Worm (Caenorhabditis elegans): Measurements from ENCODE around the gene Y111B2A.2.
A peak's percentile ranks its signal among the peaks of the same experiment; 100 is the strongest.

Gene Y111B2A.2

DNA sequence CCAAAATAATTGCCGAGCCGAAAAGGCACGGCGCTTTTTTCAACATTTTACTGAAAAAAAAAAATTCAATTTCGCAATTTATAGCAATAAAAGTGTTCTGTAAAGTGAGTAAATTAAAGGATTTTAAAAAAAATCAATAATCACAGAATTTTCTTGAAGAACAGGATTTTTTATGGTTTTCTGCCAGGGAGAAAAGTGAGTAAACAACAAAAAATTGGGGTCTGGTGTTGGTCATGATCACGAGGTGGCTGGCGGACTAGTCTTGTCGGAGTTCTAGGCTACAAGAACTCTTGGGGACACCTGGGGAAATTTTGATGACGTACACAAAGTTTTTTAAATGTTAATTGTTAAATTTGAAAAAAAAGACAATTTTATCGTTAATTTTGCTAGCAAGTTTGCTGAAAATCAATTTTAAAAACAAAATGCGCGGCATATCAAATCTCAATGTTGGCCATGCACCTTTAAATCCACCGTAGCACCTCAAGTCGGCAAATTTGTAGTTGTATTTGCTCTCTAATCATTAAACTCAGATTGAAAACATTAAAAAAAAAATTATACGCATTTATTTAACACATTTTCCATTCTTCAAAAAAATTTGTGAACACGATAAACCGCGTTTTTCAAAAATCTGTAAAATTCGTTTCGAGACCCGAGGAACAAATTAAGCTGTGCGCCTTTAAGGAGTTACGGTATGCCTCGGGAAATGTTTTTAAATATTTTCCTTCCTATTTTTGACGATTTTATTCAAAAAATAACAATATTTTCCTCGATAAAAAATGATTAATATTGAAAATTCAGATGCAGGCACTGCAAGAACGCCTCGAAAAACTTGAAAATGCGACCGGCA lies 38.9 kb upstream of the Y111B2A.2 start, which contains the start of the genes scav-3 and Y49E10.21:
scav-3 (minus strand) TSS at position 50 of the 847 bp plus-strand sequence.
Y49E10.21 (plus strand) TSS at position 797 of the 847 bp plus-strand sequence.
- TF ChIP-seq mec-3 (tag; optimal IDR thresholded peaks at IDR 0.05; ENCODE audit: borderline replicate concordance) (no peak), K09A11.1 (tag; optimal IDR thresholded peaks at IDR 0.05; ENCODE audit: insufficient read depth) (no peak), dve-1 (tag; optimal IDR thresholded peaks at IDR 0.05) (no peak), madf-2 (tag; optimal IDR thresholded peaks at IDR 0.05) (no peak), hlh-30 (tag; optimal IDR thresholded peaks at IDR 0.05; ENCODE audit: insufficient read depth) (peak; percentile 75), ceh-48 (tag; optimal IDR thresholded peaks at IDR 0.05) (no peak), ref-2 (tag; optimal IDR thresholded peaks at IDR 0.05) (no peak), K02D7.2 (tag; optimal IDR thresholded peaks at IDR 0.05) (no peak), ets-4 (tag; optimal IDR thresholded peaks at IDR 0.05) (peak; percentile 43), ceh-31 (tag; optimal IDR thresholded peaks at IDR 0.05) (peak; percentile 37), ceh-9 (tag; optimal IDR thresholded peaks at IDR 0.05) (no peak), zip-5 (tag; optimal IDR thresholded peaks at IDR 0.05) (no peak), che-1 (tag; optimal IDR thresholded peaks at IDR 0.05) (no peak)

DNA sequence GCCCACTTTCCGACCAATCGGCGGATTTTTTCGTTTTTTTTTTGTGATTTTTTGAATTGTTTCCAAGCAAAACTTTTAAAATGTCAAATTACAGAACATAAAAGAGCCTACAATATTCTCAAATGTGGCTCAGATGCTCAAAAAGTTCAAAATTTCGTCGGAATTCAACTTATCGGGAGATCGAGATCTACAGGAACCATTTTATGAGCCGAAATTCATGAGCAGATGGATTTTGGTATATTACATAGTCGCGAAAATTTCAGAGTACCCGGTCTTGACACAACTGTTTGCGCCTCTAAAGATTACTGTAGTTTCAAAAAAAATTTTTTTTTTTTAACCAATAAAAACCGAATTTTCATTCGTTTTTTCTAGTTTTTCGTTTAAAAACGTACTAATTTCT lies 36.9 kb upstream of the Y111B2A.2 start:
- TF ChIP-seq ceh-22 (tag; optimal IDR thresholded peaks at IDR 0.05): no peak
- no peak for TF ChIP-seq unc-55 (GFP tag; optimal IDR thresholded peaks at IDR 0.05)
- TF ChIP-seq ceh-2 (tag; optimal IDR thresholded peaks at IDR 0.05): no peak
- TF ChIP-seq hlh-30 (tag; optimal IDR thresholded peaks at IDR 0.05; ENCODE audit: insufficient read depth): no peak
- no peak for TF ChIP-seq npax-4 (tag; optimal IDR thresholded peaks at IDR 0.05)
- no peak for TF ChIP-seq ceh-19 (GFP tag; optimal IDR thresholded peaks at IDR 0.05)
- TF ChIP-seq dmd-4 (tag; optimal IDR thresholded peaks at IDR 0.05; ENCODE audit: borderline replicate concordance): no peak
- TF ChIP-seq fkh-6 (tag; optimal IDR thresholded peaks at IDR 0.05): no peak
- TF ChIP-seq ceh-48 (tag; optimal IDR thresholded peaks at IDR 0.05): no peak
- no peak for TF ChIP-seq K09A11.1 (tag; optimal IDR thresholded peaks at IDR 0.05; ENCODE audit: insufficient read depth)
- TF ChIP-seq unc-86 (tag; optimal IDR thresholded peaks at IDR 0.05): no peak
- TF ChIP-seq dve-1 (tag; optimal IDR thresholded peaks at IDR 0.05): no peak
- TF ChIP-seq pha-2 (tag; optimal IDR thresholded peaks at IDR 0.05): no peak
- no peak for TF ChIP-seq Y22D7AL.16 (tag; optimal IDR thresholded peaks at IDR 0.05)
- TF ChIP-seq hlh-8 (tag; optimal IDR thresholded peaks at IDR 0.05): no peak
- no peak for TF ChIP-seq syd-9 (tag; optimal IDR thresholded peaks at IDR 0.05)
- no peak for TF ChIP-seq pros-1 (tag; optimal IDR thresholded peaks at IDR 0.05)
- no peak for TF ChIP-seq ahr-1 (tag; optimal IDR thresholded peaks at IDR 0.05)

DNA sequence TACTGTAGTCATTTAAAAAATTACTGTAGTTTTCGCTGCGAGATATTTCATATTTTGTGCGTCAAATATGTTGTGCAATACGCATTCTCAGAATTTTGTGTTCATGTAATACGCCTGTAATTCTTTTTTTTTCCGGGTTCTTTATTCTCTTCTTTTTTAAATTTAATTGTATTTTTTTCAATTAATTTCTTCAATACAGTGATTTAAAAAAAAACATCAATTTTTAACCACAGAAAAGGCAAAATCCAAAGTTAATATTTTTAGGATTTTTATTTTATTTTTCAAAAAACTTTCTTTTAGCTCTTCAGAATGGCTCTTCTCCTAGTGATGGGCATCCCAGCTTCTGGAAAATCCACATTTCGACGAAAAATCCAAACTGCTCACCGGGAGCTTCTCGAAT lies 29.6 kb upstream of the Y111B2A.2 start, which contains the start of gene pstk-1:
pstk-1 (plus strand) TSS at position 301 of the 400 bp plus-strand sequence.
- TF ChIP-seq K02D7.2 (tag; optimal IDR thresholded peaks at IDR 0.05) (no peak), unc-42 (tag; optimal IDR thresholded peaks at IDR 0.05) (no peak), T23F11.4 (GFP tag; optimal IDR thresholded peaks at IDR 0.05) (no peak)

DNA sequence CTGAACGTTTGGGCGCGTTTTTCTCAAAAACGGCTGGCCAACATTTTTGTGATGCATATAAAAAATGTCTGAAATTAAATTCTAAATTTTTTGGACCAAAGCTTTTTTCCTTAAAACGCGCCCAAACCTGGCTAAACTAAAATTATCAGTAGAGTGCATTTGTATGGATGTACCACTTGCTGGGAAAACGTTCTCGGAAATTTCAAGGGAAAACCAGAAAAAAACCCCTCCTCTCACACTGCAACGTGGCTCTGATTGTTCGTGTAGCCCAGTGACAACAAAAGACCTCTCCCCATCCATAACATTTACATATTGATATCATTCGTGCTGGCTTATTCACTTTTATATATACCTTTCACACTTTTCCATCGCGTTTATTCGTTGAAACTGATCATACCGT lies 27.0 kb upstream of the Y111B2A.2 start, which contains the start of gene Y49E10.29:
Y49E10.29 (plus strand) TSS at position 301 of the 400 bp plus-strand sequence.
- TF ChIP-seq ceh-2 (tag; optimal IDR thresholded peaks at IDR 0.05): no peak
- no peak for TF ChIP-seq hlh-13 (GFP tag; optimal IDR thresholded peaks at IDR 0.05)
- no peak for TF ChIP-seq che-1 (tag; optimal IDR thresholded peaks at IDR 0.05)
- no peak for TF ChIP-seq npax-4 (tag; optimal IDR thresholded peaks at IDR 0.05)
- TF ChIP-seq ceh-22 (tag; optimal IDR thresholded peaks at IDR 0.05): no peak
- no peak for TF ChIP-seq hlh-30 (tag; optimal IDR thresholded peaks at IDR 0.05; ENCODE audit: insufficient read depth)
- TF ChIP-seq ahr-1 (tag; optimal IDR thresholded peaks at IDR 0.05): no peak
- no peak for TF ChIP-seq hlh-8 (tag; optimal IDR thresholded peaks at IDR 0.05)
- TF ChIP-seq ceh-34 (tag; optimal IDR thresholded peaks at IDR 0.05): no peak
- no peak for TF ChIP-seq T23F11.4 (GFP tag; optimal IDR thresholded peaks at IDR 0.05)
- no peak for TF ChIP-seq nhr-11 (tag; optimal IDR thresholded peaks at IDR 0.05)
- no peak for TF ChIP-seq nhr-232 (tag; optimal IDR thresholded peaks at IDR 0.05)
